Fruit fly (Drosophila melanogaster): ENCODE results near the gene p38b.

DNA sequence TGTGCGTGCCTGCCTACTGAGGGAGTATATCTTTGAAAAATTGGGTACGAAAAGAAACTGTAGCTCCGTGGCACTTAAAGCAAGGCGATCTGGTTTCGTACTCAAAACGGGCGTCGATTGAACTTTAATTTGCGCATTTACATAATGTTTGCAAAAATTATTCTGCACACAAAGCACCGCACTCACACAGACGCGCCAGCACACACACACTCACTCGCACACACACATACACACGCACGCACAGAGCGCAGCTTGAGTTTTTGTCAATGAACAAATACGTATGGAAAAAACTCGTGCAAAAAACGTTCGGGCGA lies 737 bp upstream of the p38b start:
- no peak for TF ChIP-seq gl (tag; optimal IDR thresholded peaks at IDR 0.05)
- TF ChIP-seq CG12605 (GFP tag; IDR thresholded peaks at IDR 0.05) = peak; percentile 54; the same call in 1 of the 2 replicates
- TF ChIP-seq CG10348 (GFP tag; IDR thresholded peaks at IDR 0.05) = no peak
- no peak for TF ChIP-seq Pif1A (GFP tag; optimal IDR thresholded peaks at IDR 0.05)
- no peak for TF ChIP-seq Pif1B (GFP tag; optimal IDR thresholded peaks at IDR 0.05)
- TF ChIP-seq EcR (GFP tag; optimal IDR thresholded peaks at IDR 0.05) = peak; percentile 38
- TF ChIP-seq Snoo (tag; optimal IDR thresholded peaks at IDR 0.05) = no peak
- no peak for TF ChIP-seq CG14655 (GFP tag; optimal IDR thresholded peaks at IDR 0.05)
- no peak for TF ChIP-seq CG4496 (GFP tag; IDR thresholded peaks at IDR 0.05)
- TF ChIP-seq rn (GFP tag; IDR thresholded peaks at IDR 0.05) = no peak

Measured in whole organism, pupa.